Fruit fly (Drosophila melanogaster) whole organism: ENCODE measurements around the gene Mip.

Source experiments
- EcR ChIP-seq, 2 experiments: fragments of >200 bp; optimal IDR thresholded peaks; 2 replicates each; lab custom pipeline; 2017; ENCODE audit warnings: missing biosample characterization in 2 of 2, missing genetic modification characterization in 2 of 2, missing genetic modification reagents in 2 of 2
- pan ChIP-seq: fragments of >200 bp; optimal IDR thresholded peaks from 2 replicates; lab custom pipeline; 2017
- psq ChIP-seq: fragments of >200 bp; optimal IDR thresholded peaks from 2 replicates; lab custom pipeline; 2017
- usp ChIP-seq: fragments of >200 bp; optimal IDR thresholded peaks from 2 replicates; lab custom pipeline; 2017; ENCODE audit warnings: missing biosample characterization, missing genetic modification characterization, mixed read lengths

- no peak for TF ChIP-seq EcR (GFP tag; optimal IDR thresholded peaks at IDR 0.05; lab: Kevin White, UChicago)
- no peak for TF ChIP-seq psq (lab: Kevin White, UChicago)
- no peak for TF ChIP-seq pan (lab: Kevin White, UChicago)
- no peak for TF ChIP-seq usp (GFP tag; lab: Kevin White, UChicago)
Measured at dm6 chr3L:17394435-17395017, 45.1 kb upstream of the Mip start.
